Fruit fly (Drosophila melanogaster): ENCODE data around the gene Diap1.

Diap1 gene

DNA sequence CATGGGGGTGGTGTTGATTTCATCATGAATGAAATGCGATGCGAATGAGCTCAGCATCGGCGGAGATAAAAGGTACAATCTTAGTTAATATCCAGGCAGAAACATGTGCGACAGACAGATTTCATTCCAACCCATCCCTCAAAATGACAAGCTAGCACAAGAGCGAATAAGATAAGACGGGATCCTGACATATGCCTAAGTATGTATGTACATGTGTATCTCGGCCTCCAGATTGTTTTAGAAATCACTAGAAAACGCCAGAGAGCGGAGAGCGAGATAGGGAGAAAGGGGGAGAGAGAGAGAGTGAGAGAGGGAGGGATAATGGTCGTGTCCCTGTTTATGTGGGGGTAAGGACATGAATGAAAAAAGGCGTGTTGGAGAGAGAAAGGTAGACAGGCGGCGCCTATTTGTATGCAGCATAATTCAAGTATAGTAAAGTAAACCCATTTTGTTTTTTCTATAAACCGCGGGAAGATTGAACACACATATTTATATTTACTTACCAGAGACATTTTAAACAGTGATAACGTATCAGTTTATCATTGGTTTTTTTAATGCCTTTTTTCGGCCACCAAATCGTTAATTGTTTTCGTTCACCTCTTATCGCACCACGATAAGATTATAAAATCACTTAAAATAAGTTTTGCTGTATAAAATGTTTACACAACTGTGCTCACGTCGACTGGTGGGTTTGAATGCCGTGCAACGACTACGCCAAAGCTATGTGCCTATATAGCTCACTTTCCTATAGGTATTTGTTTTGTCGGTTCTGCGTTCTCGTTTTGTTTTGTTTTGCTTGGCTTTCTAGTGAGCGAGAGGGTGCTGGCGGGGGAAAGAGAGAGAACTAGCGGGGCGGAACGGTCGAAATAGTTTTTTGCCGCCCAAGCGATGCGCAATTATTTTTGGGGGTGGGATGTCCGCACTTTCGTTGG is 613 bp downstream of the Diap1 start (continued):
- TF ChIP-seq CG2202 (tag; optimal IDR thresholded peaks at IDR 0.05) (no peak), az2 (GFP tag; optimal IDR thresholded peaks at IDR 0.05) (no peak), HmgD (GFP tag; optimal IDR thresholded peaks at IDR 0.05) (no peak), Dad (GFP tag; optimal IDR thresholded peaks at IDR 0.05) (no peak), hkb (optimal IDR thresholded peaks at IDR 0.05) (no peak), hkb (GFP tag; IDR thresholded peaks at IDR 0.05) (no peak; the same call in 1 of the 2 replicates), kah (GFP tag; optimal IDR thresholded peaks at IDR 0.05) (no peak), jigr1 (GFP tag; IDR thresholded peaks at IDR 0.05) (no peak), slp2 (GFP tag; optimal IDR thresholded peaks at IDR 0.05) (no peak), Fer2 (tag; optimal IDR thresholded peaks at IDR 0.05) (no peak), Ets65A (GFP tag) (no peak), tx (GFP tag; optimal IDR thresholded peaks at IDR 0.05) (no peak), mld (GFP tag; IDR thresholded peaks at IDR 0.05; ENCODE audit: partially characterized antibody) (no peak), Deaf1 (tag; optimal IDR thresholded peaks at IDR 0.05) (peak; percentile 76), danr (GFP tag; IDR thresholded peaks at IDR 0.05) (no peak), TFAM (GFP tag; optimal IDR thresholded peaks at IDR 0.05) (no peak), h (optimal IDR thresholded peaks at IDR 0.05) (no peak), bowl (GFP tag; IDR thresholded peaks at IDR 0.05) (no peak), CG1233 (GFP tag; optimal IDR thresholded peaks at IDR 0.05) (peak; percentile 39), CG4404 (GFP tag; IDR thresholded peaks at IDR 0.05) (no peak), HLH3B (GFP tag; IDR thresholded peaks at IDR 0.05) (no peak), pnt (GFP tag; optimal IDR thresholded peaks at IDR 0.05) (no peak), Sry-β (GFP tag; optimal IDR thresholded peaks at IDR 0.05) (no peak), B-H1 (GFP tag; IDR thresholded peaks at IDR 0.05) (no peak), CG3847 (GFP tag; IDR thresholded peaks at IDR 0.05) (no peak), CG7987 (GFP tag; optimal IDR thresholded peaks at IDR 0.05) (peak; percentile 14), Bteb2 (GFP tag; optimal IDR thresholded peaks at IDR 0.05) (no peak), CG31441 (GFP tag; IDR thresholded peaks at IDR 0.05) (peak; percentile 38; the same call in 1 of the 2 replicates), bcd (GFP tag; optimal IDR thresholded peaks at IDR 0.05) (peak; percentile 32), CG10654 (GFP tag; optimal IDR thresholded peaks at IDR 0.05) (no peak), Adf1 (GFP tag; IDR thresholded peaks at IDR 0.05) (peak; percentile 28; the same call in 1 of the 2 replicates), CG10543 (GFP tag; optimal IDR thresholded peaks at IDR 0.05) (peak; percentile 87), CG30403 (GFP tag; optimal IDR thresholded peaks at IDR 0.05) (no peak), tgo (GFP tag; IDR thresholded peaks at IDR 0.05) (no peak), hbn (GFP tag; IDR thresholded peaks at IDR 0.05; ENCODE audit: partially characterized antibody) (no peak), Sox102F (GFP tag; optimal IDR thresholded peaks at IDR 0.05) (no peak), vnd (GFP tag; IDR thresholded peaks at IDR 0.05; ENCODE audit: partially characterized antibody) (no peak), CG12942 (GFP tag; optimal IDR thresholded peaks at IDR 0.05) (no peak), Dip2 (GFP tag; IDR thresholded peaks at IDR 0.05) (no peak), Oaz (GFP tag; IDR thresholded peaks at IDR 0.05) (no peak), ATbp (GFP tag; optimal IDR thresholded peaks at IDR 0.05) (peak; percentile 47), zen2 (GFP tag; IDR thresholded peaks at IDR 0.05; ENCODE audit: partially characterized antibody) (no peak), hth (optimal IDR thresholded peaks at IDR 0.05) (no peak), Hmx (GFP tag; optimal IDR thresholded peaks at IDR 0.05) (no peak), CG3065 (GFP tag; optimal IDR thresholded peaks at IDR 0.05) (no peak), CG16813 (GFP tag; IDR thresholded peaks at IDR 0.05; ENCODE audit: partially characterized antibody) (no peak), ems (GFP tag; optimal IDR thresholded peaks at IDR 0.05) (no peak), lilli (GFP tag; optimal IDR thresholded peaks at IDR 0.05) (no peak), Rfx (GFP tag; IDR thresholded peaks at IDR 0.05) (peak; percentile 43; the same call in 1 of the 2 replicates), CG7839 (tag; optimal IDR thresholded peaks at IDR 0.05) (peak; percentile 18), pfk (GFP tag; optimal IDR thresholded peaks at IDR 0.05) (peak; percentile 82)
